Fruit fly (Drosophila melanogaster) whole organism, prepupa: ENCODE results near the gene SP1029.

Experiments
- CG11902 ChIP-seq: fragments of 200-800 bp; sonication (Bioruptor generic); optimal IDR thresholded peaks from 3 replicates; lab custom pipeline; 2016; ENCODE audit warnings: missing biosample characterization, missing genetic modification characterization
- CG3032 ChIP-seq: fragments of 200-800 bp; optimal IDR thresholded peaks from 2 replicates; lab custom pipeline; 2019; ENCODE audit warnings: missing biosample characterization, mild to moderate bottlenecking, missing genetic modification characterization, moderate library complexity
- CG34406 ChIP-seq: fragments of 200-800 bp; sonication (Bioruptor generic); optimal IDR thresholded peaks from 3 replicates; lab custom pipeline; 2016; ENCODE audit warnings: missing biosample characterization, missing genetic modification characterization
- CG3919 ChIP-seq: fragments of 200-800 bp; sonication (Bioruptor generic); optimal IDR thresholded peaks from 3 replicates; lab custom pipeline; 2016; ENCODE audit warnings: missing biosample characterization, missing genetic modification characterization
- CG4318 ChIP-seq: fragments of 200-800 bp; sonication (Bioruptor generic); optimal IDR thresholded peaks from 3 replicates; lab custom pipeline; 2017; ENCODE audit warnings: missing biosample characterization, mild to moderate bottlenecking, missing genetic modification characterization
- CG8119 ChIP-seq: fragments of 200-800 bp; sonication (Bioruptor generic); IDR thresholded peaks from 3 replicates; pipeline ENCODE4 v1.3.6; 2022; ENCODE audit warnings: missing biosample characterization, missing genetic modification characterization
- Eip93F ChIP-seq: fragments of 200-800 bp; sonication (Bioruptor generic); optimal IDR thresholded peaks from 2 replicates; lab custom pipeline; 2016; ENCODE audit warnings: missing biosample characterization, mild to moderate bottlenecking, missing genetic modification characterization
- Gug ChIP-seq: fragments of 200-800 bp; sonication (Bioruptor generic); IDR thresholded peaks from 2 replicates; pipeline ENCODE4 v1.3.6; 2022; ENCODE audit warnings: missing biosample characterization, missing genetic modification characterization
- Lpt ChIP-seq: fragments of 200-800 bp; sonication (Bioruptor generic); optimal IDR thresholded peaks from 3 replicates; lab custom pipeline; 2016; ENCODE audit warnings: missing biosample characterization, missing genetic modification characterization
- Sox15 ChIP-seq: fragments of 200-800 bp; sonication (Bioruptor generic); optimal IDR thresholded peaks from 3 replicates; lab custom pipeline; 2016; ENCODE audit warnings: missing biosample characterization, missing genetic modification characterization
- dsx ChIP-seq: fragments of 200-800 bp; optimal IDR thresholded peaks from 3 replicates; lab custom pipeline; 2019; ENCODE audit warnings: missing biosample characterization, mild to moderate bottlenecking, missing genetic modification characterization, moderate library complexity; ENCODE audit not compliant: poor library complexity, severe bottlenecking
- lz ChIP-seq: fragments of 200-800 bp; sonication (Bioruptor generic); optimal IDR thresholded peaks from 3 replicates; lab custom pipeline; 2016; ENCODE audit warnings: missing biosample characterization, missing genetic modification characterization
- pdm3 ChIP-seq: fragments of 200-800 bp; sonication (Bioruptor generic); optimal IDR thresholded peaks from 3 replicates; lab custom pipeline; 2016; ENCODE audit warnings: missing biosample characterization, missing genetic modification characterization
- svp ChIP-seq: fragments of 200-800 bp; sonication (Bioruptor generic); peaks from one replicate; lab custom pipeline; 2016; ENCODE audit warnings: missing biosample characterization, missing genetic modification characterization

DNA sequence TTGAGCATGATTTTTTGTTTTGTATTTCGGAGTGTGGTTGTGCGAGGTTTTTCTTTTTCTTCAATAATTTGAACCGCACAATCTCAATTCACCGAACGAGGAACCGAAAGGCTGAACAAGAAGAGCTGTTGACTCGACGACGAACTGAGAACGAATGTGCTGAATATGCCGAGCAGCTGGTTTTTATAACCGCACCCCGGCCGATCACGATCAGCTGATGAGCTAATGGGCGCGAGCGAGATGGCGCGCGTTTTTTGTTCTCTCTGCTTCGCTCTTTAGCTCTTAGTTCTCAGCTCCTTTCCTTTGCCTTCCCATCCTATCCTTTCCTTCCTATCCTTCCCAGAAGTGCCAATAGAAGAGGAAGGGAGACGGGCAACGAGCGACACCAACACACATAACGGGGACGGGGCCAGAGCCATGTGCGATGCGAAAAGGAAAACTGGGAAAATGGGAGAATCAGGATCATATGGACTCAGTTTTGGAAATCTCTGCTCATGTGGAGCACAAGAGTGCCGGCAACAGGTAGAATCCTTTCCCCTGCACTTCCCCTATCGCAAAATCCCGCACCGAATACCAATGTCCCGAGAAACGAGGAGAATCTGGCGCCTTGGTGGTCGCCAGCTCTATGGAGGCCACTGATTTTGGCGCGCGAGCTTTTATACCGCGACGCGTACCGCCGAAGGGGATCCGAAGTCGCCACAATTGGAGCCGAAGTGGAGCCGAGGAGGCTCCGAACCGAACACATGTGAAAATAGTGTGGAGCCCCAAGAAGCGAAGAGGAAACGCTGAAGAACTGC lies 5.1 kb upstream of the SP1029 start, which contains the start of gene stg:
- no peak for TF ChIP-seq lz (GFP tag; lab: Kevin White, UChicago)
- TF ChIP-seq Sox15 (GFP tag; lab: Kevin White, UChicago): no peak
- no peak for TF ChIP-seq Eip93F (GFP tag; lab: Kevin White, UChicago)
- TF ChIP-seq Lpt (GFP tag; lab: Kevin White, UChicago): no peak
- peak; percentile 59 for TF ChIP-seq svp (GFP tag; lab: Kevin White, UChicago)
- TF ChIP-seq pdm3 (GFP tag; lab: Kevin White, UChicago): no peak
- no peak for TF ChIP-seq CG4318 (GFP tag; lab: Kevin White, UChicago)
- no peak for TF ChIP-seq Gug
- TF ChIP-seq CG11902 (GFP tag; lab: Kevin White, UChicago): no peak
- TF ChIP-seq CG3032 (tag; lab: Kevin White, UChicago): no peak
- TF ChIP-seq dsx: no peak
- TF ChIP-seq CG3919: no peak
- no peak for TF ChIP-seq CG34406 (GFP tag; lab: Kevin White, UChicago)
- no peak for TF ChIP-seq CG8119
